Fruit fly (Drosophila melanogaster) whole organism, prepupa: ENCODE measurements around the gene hang.

Source experiments
- Blimp-1 ChIP-seq: fragments of 200-800 bp; sonication (Bioruptor generic); optimal IDR thresholded peaks from 3 replicates; lab custom pipeline; 2017; ENCODE audit warnings: missing biosample characterization, missing genetic modification characterization, mild to moderate bottlenecking, moderate library complexity, missing genetic modification reagents
- CG11294 ChIP-seq: fragments of 200-800 bp; sonication (Bioruptor generic); IDR thresholded peaks from 2 replicates; pipeline ENCODE4 v1.3.6; 2022; ENCODE audit warnings: missing biosample characterization, missing genetic modification characterization
- CG1621 ChIP-seq: fragments of 200-800 bp; sonication (Bioruptor generic); optimal IDR thresholded peaks from 3 replicates; lab custom pipeline; 2018; ENCODE audit warnings: missing biosample characterization, mild to moderate bottlenecking, missing genetic modification characterization
- CG4318 ChIP-seq: fragments of 200-800 bp; sonication (Bioruptor generic); optimal IDR thresholded peaks from 3 replicates; lab custom pipeline; 2017; ENCODE audit warnings: missing biosample characterization, mild to moderate bottlenecking, missing genetic modification characterization
- Eip75B ChIP-seq: fragments of 200-800 bp; sonication (Bioruptor generic); optimal IDR thresholded peaks from 3 replicates; lab custom pipeline; 2016; ENCODE audit warnings: missing biosample characterization, missing genetic modification characterization
- Eip78C ChIP-seq: fragments of 200-800 bp; sonication (Bioruptor generic); peaks from one replicate; lab custom pipeline; 2016; ENCODE audit warnings: missing biosample characterization, missing genetic modification characterization
- Gug ChIP-seq: fragments of 200-800 bp; sonication (Bioruptor generic); IDR thresholded peaks from 2 replicates; pipeline ENCODE4 v1.3.6; 2022; ENCODE audit warnings: missing biosample characterization, missing genetic modification characterization
- Sox102F ChIP-seq: fragments of 200-800 bp; sonication (Bioruptor generic); optimal IDR thresholded peaks from 2 replicates; lab custom pipeline; 2016; ENCODE audit warnings: missing biosample characterization, mild to moderate bottlenecking, missing genetic modification characterization
- lz ChIP-seq: fragments of 200-800 bp; sonication (Bioruptor generic); optimal IDR thresholded peaks from 3 replicates; lab custom pipeline; 2016; ENCODE audit warnings: missing biosample characterization, missing genetic modification characterization
- net ChIP-seq: fragments of 200-800 bp; sonication (Bioruptor generic); optimal IDR thresholded peaks from 3 replicates; lab custom pipeline; 2016; ENCODE audit warnings: missing biosample characterization, missing genetic modification characterization
- salr ChIP-seq, 2 experiments: fragments of 200-800 bp; sonication (Bioruptor generic); optimal IDR thresholded peaks; 3 replicates each; lab custom pipeline; 2016 to 2018; ENCODE audit warnings: missing biosample characterization in 2 of 2, missing genetic modification characterization in 2 of 2, mild to moderate bottlenecking in 1 of 2
- spab ChIP-seq: fragments of 200-800 bp; sonication (Bioruptor generic); optimal IDR thresholded peaks from 2 replicates; lab custom pipeline; 2017; ENCODE audit warnings: missing biosample characterization, mild to moderate bottlenecking, missing genetic modification characterization, missing genetic modification reagents
- svp ChIP-seq: fragments of 200-800 bp; sonication (Bioruptor generic); peaks from one replicate; lab custom pipeline; 2016; ENCODE audit warnings: missing biosample characterization, missing genetic modification characterization

dm6 chrX:16427786-16428400 is 5.3 kb downstream of the hang start:
- no peak for TF ChIP-seq svp (GFP tag; lab: Kevin White, UChicago)
- no peak for TF ChIP-seq CG11294
- TF ChIP-seq Blimp-1 (GFP tag; lab: Kevin White, UChicago): no peak
- TF ChIP-seq lz (GFP tag; lab: Kevin White, UChicago): no peak
- no peak for TF ChIP-seq salr (GFP tag; optimal IDR thresholded peaks at IDR 0.05; lab: Kevin White, UChicago)
- no peak for TF ChIP-seq CG4318
- TF ChIP-seq CG1621 (tag; lab: Kevin White, UChicago): no peak
- no peak for TF ChIP-seq Eip78C (GFP tag; lab: Kevin White, UChicago)
- TF ChIP-seq Gug (GFP tag; lab: Robert Waterston, UW): no peak
- TF ChIP-seq Eip75B (GFP tag; lab: Kevin White, UChicago): no peak
- TF ChIP-seq Sox102F (GFP tag; lab: Kevin White, UChicago): no peak
- TF ChIP-seq net (GFP tag; lab: Kevin White, UChicago): no peak
- no peak for TF ChIP-seq spab (GFP tag; lab: Kevin White, UChicago)
